Fruit fly (Drosophila melanogaster) whole organism, prepupa: ENCODE measurements around the gene Hs6st.

ENCODE experiments used
- Blimp-1 ChIP-seq: fragments of 200-800 bp; sonication (Bioruptor generic); optimal IDR thresholded peaks from 3 replicates; lab custom pipeline; 2017; ENCODE audit warnings: missing biosample characterization, missing genetic modification characterization, mild to moderate bottlenecking, moderate library complexity, missing genetic modification reagents
- CG10669 ChIP-seq: fragments of 200-800 bp; sonication (Bioruptor generic); optimal IDR thresholded peaks from 3 replicates; lab custom pipeline; 2018; ENCODE audit warnings: missing biosample characterization, mild to moderate bottlenecking, missing genetic modification characterization, moderate library complexity
- CG11762 ChIP-seq: fragments of 200-800 bp; sonication (Bioruptor generic); optimal IDR thresholded peaks from 3 replicates; lab custom pipeline; 2016; ENCODE audit warnings: missing biosample characterization, missing genetic modification characterization; ENCODE audit not compliant: insufficient read depth
- CG15336 ChIP-seq: fragments of 200-800 bp; sonication (Bioruptor generic); IDR thresholded peaks from 2 replicates; pipeline ENCODE4 v1.3.6; 2022; ENCODE audit warnings: missing biosample characterization, missing genetic modification characterization
- CG1621 ChIP-seq: fragments of 200-800 bp; sonication (Bioruptor generic); optimal IDR thresholded peaks from 3 replicates; lab custom pipeline; 2018; ENCODE audit warnings: missing biosample characterization, mild to moderate bottlenecking, missing genetic modification characterization
- CG32006 ChIP-seq: fragments of 200-800 bp; sonication (Bioruptor generic); optimal IDR thresholded peaks from 3 replicates; lab custom pipeline; 2017; ENCODE audit warnings: missing biosample characterization, mild to moderate bottlenecking, missing genetic modification characterization
- CG6163 ChIP-seq: fragments of 200-800 bp; sonication (Bioruptor generic); IDR thresholded peaks from 3 replicates; pipeline ENCODE4 v1.3.6; 2022; ENCODE audit warnings: missing biosample characterization, missing genetic modification characterization
- CG6276 ChIP-seq: fragments of 200-800 bp; sonication (Bioruptor generic); optimal IDR thresholded peaks from 2 replicates; lab custom pipeline; 2017; ENCODE audit warnings: missing biosample characterization, mild to moderate bottlenecking, missing genetic modification characterization
- CG6792 ChIP-seq: fragments of 200-800 bp; sonication (Bioruptor generic); optimal IDR thresholded peaks from 3 replicates; lab custom pipeline; 2016; ENCODE audit warnings: missing biosample characterization, missing genetic modification characterization
- CG6808 ChIP-seq: fragments of 200-800 bp; sonication (Bioruptor generic); optimal IDR thresholded peaks from 3 replicates; lab custom pipeline; 2017; ENCODE audit warnings: missing biosample characterization, missing genetic modification characterization, mild to moderate bottlenecking, moderate library complexity, missing genetic modification reagents
- CG7368 ChIP-seq: fragments of 200-800 bp; sonication (Bioruptor generic); optimal IDR thresholded peaks from 3 replicates; lab custom pipeline; 2016; ENCODE audit warnings: missing biosample characterization, missing genetic modification characterization
- CG8319 ChIP-seq: fragments of 200-800 bp; sonication (Bioruptor generic); optimal IDR thresholded peaks from 3 replicates; lab custom pipeline; 2016; ENCODE audit warnings: missing biosample characterization, missing genetic modification characterization
- Eip75B ChIP-seq: fragments of 200-800 bp; sonication (Bioruptor generic); optimal IDR thresholded peaks from 3 replicates; lab custom pipeline; 2016; ENCODE audit warnings: missing biosample characterization, missing genetic modification characterization
- Eip78C ChIP-seq: fragments of 200-800 bp; sonication (Bioruptor generic); peaks from one replicate; lab custom pipeline; 2016; ENCODE audit warnings: missing biosample characterization, missing genetic modification characterization
- Eip93F ChIP-seq: fragments of 200-800 bp; sonication (Bioruptor generic); optimal IDR thresholded peaks from 2 replicates; lab custom pipeline; 2016; ENCODE audit warnings: missing biosample characterization, mild to moderate bottlenecking, missing genetic modification characterization
- Ets21C ChIP-seq: fragments of 200-800 bp; sonication (Bioruptor generic); optimal IDR thresholded peaks from 3 replicates; lab custom pipeline; 2016; ENCODE audit warnings: missing biosample characterization, missing genetic modification characterization
- Hr38 ChIP-seq: sonication (Bioruptor generic); optimal IDR thresholded peaks from 2 replicates; lab custom pipeline; 2016; ENCODE audit warnings: missing biosample characterization, missing genetic modification characterization
- Hr39 ChIP-seq: fragments of 200-800 bp; sonication (Bioruptor generic); optimal IDR thresholded peaks from 2 replicates; lab custom pipeline; 2016; ENCODE audit warnings: missing biosample characterization, missing genetic modification characterization
- Hr4 ChIP-seq: fragments of 200-800 bp; sonication (Bioruptor generic); optimal IDR thresholded peaks from 3 replicates; lab custom pipeline; 2016; ENCODE audit warnings: missing biosample characterization, missing genetic modification characterization
- Lpt ChIP-seq: fragments of 200-800 bp; sonication (Bioruptor generic); optimal IDR thresholded peaks from 3 replicates; lab custom pipeline; 2016; ENCODE audit warnings: missing biosample characterization, missing genetic modification characterization
- Met ChIP-seq: fragments of 200-800 bp; sonication (Bioruptor generic); optimal IDR thresholded peaks from 3 replicates; lab custom pipeline; 2016; ENCODE audit warnings: missing biosample characterization, missing genetic modification characterization
- Sox102F ChIP-seq: fragments of 200-800 bp; sonication (Bioruptor generic); optimal IDR thresholded peaks from 2 replicates; lab custom pipeline; 2016; ENCODE audit warnings: missing biosample characterization, mild to moderate bottlenecking, missing genetic modification characterization
- Sox14 ChIP-seq: fragments of 200-800 bp; sonication (Bioruptor generic); optimal IDR thresholded peaks from 3 replicates; lab custom pipeline; 2016; ENCODE audit warnings: missing biosample characterization, missing genetic modification characterization
- Sox15 ChIP-seq: fragments of 200-800 bp; sonication (Bioruptor generic); optimal IDR thresholded peaks from 3 replicates; lab custom pipeline; 2016; ENCODE audit warnings: missing biosample characterization, missing genetic modification characterization
- achi ChIP-seq: fragments of 200-800 bp; sonication (Bioruptor generic); optimal IDR thresholded peaks from 3 replicates; lab custom pipeline; 2016; ENCODE audit warnings: missing biosample characterization, missing genetic modification characterization
- acj6 ChIP-seq: fragments of 200-800 bp; sonication (Bioruptor generic); optimal IDR thresholded peaks from 3 replicates; lab custom pipeline; 2016; ENCODE audit warnings: missing biosample characterization, missing genetic modification characterization
- cyc ChIP-seq: fragments of 200-800 bp; sonication (Bioruptor generic); optimal IDR thresholded peaks from 3 replicates; lab custom pipeline; 2016; ENCODE audit warnings: missing biosample characterization, missing genetic modification characterization
- dac ChIP-seq: fragments of 200-800 bp; sonication (Bioruptor generic); optimal IDR thresholded peaks from 2 replicates; lab custom pipeline; 2017; ENCODE audit warnings: missing biosample characterization, mild to moderate bottlenecking, missing genetic modification characterization
- dsx ChIP-seq: fragments of 200-800 bp; optimal IDR thresholded peaks from 3 replicates; lab custom pipeline; 2019; ENCODE audit warnings: missing biosample characterization, mild to moderate bottlenecking, missing genetic modification characterization, moderate library complexity; ENCODE audit not compliant: poor library complexity, severe bottlenecking
- fd59A ChIP-seq: fragments of 200-800 bp; sonication (Bioruptor generic); optimal IDR thresholded peaks from 2 replicates; lab custom pipeline; 2017; ENCODE audit warnings: missing biosample characterization, mild to moderate bottlenecking, missing genetic modification characterization, missing genetic modification reagents
- lz ChIP-seq: fragments of 200-800 bp; sonication (Bioruptor generic); optimal IDR thresholded peaks from 3 replicates; lab custom pipeline; 2016; ENCODE audit warnings: missing biosample characterization, missing genetic modification characterization
- net ChIP-seq: fragments of 200-800 bp; sonication (Bioruptor generic); optimal IDR thresholded peaks from 3 replicates; lab custom pipeline; 2016; ENCODE audit warnings: missing biosample characterization, missing genetic modification characterization
- spab ChIP-seq: fragments of 200-800 bp; sonication (Bioruptor generic); optimal IDR thresholded peaks from 2 replicates; lab custom pipeline; 2017; ENCODE audit warnings: missing biosample characterization, mild to moderate bottlenecking, missing genetic modification characterization, missing genetic modification reagents
- ss ChIP-seq, 2 experiments: fragments of 200-800 bp; sonication (Bioruptor generic); optimal IDR thresholded peaks; 2 replicates in 1 of 2; 3 replicates in 1 of 2; lab custom pipeline; 2017 to 2018; ENCODE audit warnings: mild to moderate bottlenecking in 2 of 2, missing biosample characterization in 2 of 2, missing genetic modification characterization in 2 of 2, moderate library complexity in 1 of 2
- vri ChIP-seq: fragments of 200-800 bp; sonication (Bioruptor generic); optimal IDR thresholded peaks from 3 replicates; lab custom pipeline; 2016; ENCODE audit warnings: missing biosample characterization, mild to moderate bottlenecking, missing genetic modification characterization

The Hs6st gene

dm6 chr3R:19948143-19948542, 60.2 kb downstream of the Hs6st start, which contains the start of gene CG4783:
TSS of gene CG4783 (plus strand) at chr3R:19948443.
- TF ChIP-seq vri (GFP tag; lab: Kevin White, UChicago) (peak; percentile 28), net (GFP tag; lab: Kevin White, UChicago) (no peak)

- no peak for TF ChIP-seq CG6808 (GFP tag; lab: Kevin White, UChicago)
Observed at dm6 chr3R:19942312-19942711, 66.0 kb downstream of the Hs6st start, which contains the start of gene CG46042. TSS of gene CG46042 (minus strand) at chr3R:19942412.

- TF ChIP-seq CG10669 (GFP tag; lab: Kevin White, UChicago): no peak
- no peak for TF ChIP-seq ss (GFP tag; optimal IDR thresholded peaks at IDR 0.05; lab: Kevin White, UChicago)
- TF ChIP-seq spab (GFP tag; lab: Kevin White, UChicago): no peak
- no peak for TF ChIP-seq lz
- TF ChIP-seq Eip75B (GFP tag; lab: Kevin White, UChicago): no peak
- no peak for TF ChIP-seq Sox14 (GFP tag; lab: Kevin White, UChicago)
- no peak for TF ChIP-seq CG1621 (tag; lab: Kevin White, UChicago)
- TF ChIP-seq Eip93F (GFP tag; lab: Kevin White, UChicago): no peak
- TF ChIP-seq cyc: no peak
- TF ChIP-seq Blimp-1 (GFP tag; lab: Kevin White, UChicago): no peak
- TF ChIP-seq Eip78C (GFP tag; lab: Kevin White, UChicago): no peak
- no peak for TF ChIP-seq dac (GFP tag; lab: Kevin White, UChicago)
- no peak for TF ChIP-seq CG7368
- no peak for TF ChIP-seq CG6163 (GFP tag; lab: Robert Waterston, UW)
- no peak for TF ChIP-seq CG6808 (GFP tag; lab: Kevin White, UChicago)
- TF ChIP-seq Ets21C: no peak
Observed at dm6 chr3R:19938941-19939587, 69.2 kb downstream of the Hs6st start.

dm6 chr3R:19935777-19936125, 72.6 kb downstream of the Hs6st start:
- no peak for TF ChIP-seq Sox15 (GFP tag; lab: Kevin White, UChicago)
- no peak for TF ChIP-seq CG6808 (GFP tag; lab: Kevin White, UChicago)
- no peak for TF ChIP-seq dsx
- TF ChIP-seq ss (GFP tag; optimal IDR thresholded peaks at IDR 0.05; lab: Kevin White, UChicago): no peak
- no peak for TF ChIP-seq dac (GFP tag; lab: Kevin White, UChicago)
- no peak for TF ChIP-seq fd59A (GFP tag; lab: Kevin White, UChicago)
- no peak for TF ChIP-seq Blimp-1 (GFP tag; lab: Kevin White, UChicago)
- no peak for TF ChIP-seq Lpt
- TF ChIP-seq, all 60 proteins: peak for 0

dm6 chr3R:19934840-19935776, 73.2 kb downstream of the Hs6st start, which contains the start of gene mira:
TSS of gene mira (minus strand) at chr3R:19935120.
- no peak for TF ChIP-seq CG6276 (GFP tag; lab: Kevin White, UChicago)
- TF ChIP-seq fd59A (GFP tag; lab: Kevin White, UChicago): no peak
- TF ChIP-seq acj6 (GFP tag; lab: Kevin White, UChicago): no peak
- TF ChIP-seq CG32006: no peak
- TF ChIP-seq Sox102F (GFP tag; lab: Kevin White, UChicago): no peak
- TF ChIP-seq Hr4 (GFP tag; lab: Kevin White, UChicago): no peak
- TF ChIP-seq CG11762 (GFP tag; lab: Kevin White, UChicago): no peak
- TF ChIP-seq net (GFP tag; lab: Kevin White, UChicago): no peak
- no peak for TF ChIP-seq Sox15 (GFP tag; lab: Kevin White, UChicago)
- no peak for TF ChIP-seq Hr38 (GFP tag; lab: Kevin White, UChicago)
- TF ChIP-seq achi (GFP tag; lab: Kevin White, UChicago): no peak
- no peak for TF ChIP-seq CG6792 (GFP tag; lab: Kevin White, UChicago)
- no peak for TF ChIP-seq dac (GFP tag; lab: Kevin White, UChicago)
- no peak for TF ChIP-seq Ets21C
- no peak for TF ChIP-seq ss (GFP tag; optimal IDR thresholded peaks at IDR 0.05; lab: Kevin White, UChicago)
- TF ChIP-seq Met (GFP tag; lab: Kevin White, UChicago): no peak
- no peak for TF ChIP-seq lz
- no peak for TF ChIP-seq CG15336 (GFP tag; lab: Robert Waterston, UW)
- no peak for TF ChIP-seq CG8319 (GFP tag; lab: Kevin White, UChicago)
- no peak for TF ChIP-seq Hr39 (GFP tag; lab: Kevin White, UChicago)
- TF ChIP-seq, all 60 proteins: peak for 0
